Worm (Caenorhabditis elegans): ENCODE data around the gene C53C7.3.

DNA sequence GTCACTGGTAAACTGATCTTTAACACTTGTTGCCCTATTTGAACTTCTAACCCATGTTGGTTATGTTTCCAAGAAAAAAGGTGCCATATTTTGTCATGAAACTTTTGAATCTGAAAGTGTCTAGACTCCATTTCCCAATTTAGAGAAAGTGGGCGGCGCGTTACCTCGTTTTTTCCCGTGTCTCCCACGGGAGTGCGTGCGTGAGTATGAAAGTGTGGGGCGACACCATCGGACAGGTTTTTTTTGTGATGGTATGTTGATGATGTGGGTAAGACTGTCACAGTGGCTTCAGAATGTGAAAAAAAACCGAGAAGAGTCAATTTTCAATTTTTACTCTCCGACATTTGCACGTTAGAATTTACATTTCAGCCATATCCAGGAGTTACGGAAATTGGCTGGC lies 42.6 kb upstream of the C53C7.3 start:
- TF ChIP-seq snpc-4 (tag; optimal IDR thresholded peaks at IDR 0.05) (no peak), lsy-2 (tag; optimal IDR thresholded peaks at IDR 0.05) (no peak), aly-2 (tag; optimal IDR thresholded peaks at IDR 0.05) (no peak), alr-1 (tag; optimal IDR thresholded peaks at IDR 0.05) (no peak), fos-1 (tag; optimal IDR thresholded peaks at IDR 0.05) (no peak), nhr-237 (tag; optimal IDR thresholded peaks at IDR 0.05) (no peak)
